Fruit fly (Drosophila melanogaster): ENCODE measurements around the gene CG15385.

DNA sequence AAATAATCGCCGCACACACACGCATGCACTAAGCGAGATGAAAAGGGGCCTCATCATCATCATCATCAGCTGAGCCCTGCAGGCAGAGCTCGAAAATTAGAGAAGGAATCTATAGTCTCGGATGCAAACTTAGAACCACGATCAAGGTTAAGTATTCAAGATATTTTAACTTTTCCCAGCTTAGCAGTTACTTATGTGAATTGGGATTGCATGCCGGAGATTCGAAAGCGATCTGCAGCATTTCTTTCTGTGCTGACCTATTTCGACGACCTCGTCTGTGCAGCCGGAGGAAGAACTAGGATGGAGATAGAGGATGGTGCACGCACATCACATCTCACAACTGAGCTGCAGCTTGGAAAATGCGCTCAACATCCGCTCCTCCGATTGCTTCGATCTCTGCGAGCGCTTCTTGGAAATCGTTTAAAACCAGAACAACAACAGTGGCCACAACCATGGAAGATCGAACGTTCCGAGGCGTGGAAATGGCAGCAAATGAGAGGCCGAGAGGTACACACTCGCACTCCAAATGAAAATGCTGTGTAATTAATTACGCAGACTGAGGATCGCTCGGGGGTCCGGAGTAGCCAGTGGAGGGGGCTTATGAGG, 29.5 kb downstream of the CG15385 start:
- TF ChIP-seq Myc (optimal IDR thresholded peaks at IDR 0.05): no peak
- TF ChIP-seq ttk (optimal IDR thresholded peaks at IDR 0.05): no peak
- TF ChIP-seq h (optimal IDR thresholded peaks at IDR 0.05): no peak
- no peak for TF ChIP-seq psq (optimal IDR thresholded peaks at IDR 0.05)
- no peak for TF ChIP-seq Sin3A (optimal IDR thresholded peaks at IDR 0.05)

Data from Kc167 (cell line).